Fruit fly (Drosophila melanogaster): Measurements from ENCODE around the gene hemo.

The hemo gene

dm6 chr3R:18565073-18565472, at the start of gene hemo, which contains the start of gene CG43210:
Gene hemo (minus strand): TSS chr3R:18565173.
Gene CG43210 (minus strand): TSS chr3R:18565173.
- TF ChIP-seq CG34367 (tag; optimal IDR thresholded peaks at IDR 0.05) = no peak
- TF ChIP-seq CG15710 (tag; optimal IDR thresholded peaks at IDR 0.05) = no peak
- TF ChIP-seq CG4496 (GFP tag; IDR thresholded peaks at IDR 0.05) = no peak
- TF ChIP-seq CG14655 (GFP tag; optimal IDR thresholded peaks at IDR 0.05) = peak; percentile 11
- no peak for TF ChIP-seq EcR (GFP tag; optimal IDR thresholded peaks at IDR 0.05)
- TF ChIP-seq Pif1B (GFP tag; optimal IDR thresholded peaks at IDR 0.05) = no peak
- TF ChIP-seq CG17806 (tag; optimal IDR thresholded peaks at IDR 0.05) = no peak
- no peak for TF ChIP-seq CG13204 (GFP tag; optimal IDR thresholded peaks at IDR 0.05)
- no peak for TF ChIP-seq D1 (tag; optimal IDR thresholded peaks at IDR 0.05)
- no peak for TF ChIP-seq CG8301 (tag; optimal IDR thresholded peaks at IDR 0.05)
- no peak for TF ChIP-seq gl (tag; optimal IDR thresholded peaks at IDR 0.05)
- peak; percentile 31 for TF ChIP-seq CG8159 (tag; optimal IDR thresholded peaks at IDR 0.05)
- TF ChIP-seq rn (GFP tag; IDR thresholded peaks at IDR 0.05) = no peak
- no peak for TF ChIP-seq CG32121 (GFP tag; IDR thresholded peaks at IDR 0.05)
- TF ChIP-seq CG12605 (GFP tag; IDR thresholded peaks at IDR 0.05) = no peak
- no peak for TF ChIP-seq Pif1A (GFP tag; optimal IDR thresholded peaks at IDR 0.05)
- no peak for TF ChIP-seq CG9948 (tag; optimal IDR thresholded peaks at IDR 0.05)

- TF ChIP-seq CG32121 (GFP tag; IDR thresholded peaks at IDR 0.05) = no peak
- no peak for TF ChIP-seq Pif1A (GFP tag; optimal IDR thresholded peaks at IDR 0.05)
- TF ChIP-seq gl (tag; optimal IDR thresholded peaks at IDR 0.05) = no peak
- TF ChIP-seq Snoo (tag; optimal IDR thresholded peaks at IDR 0.05) = no peak
- no peak for TF ChIP-seq CG12605 (GFP tag; IDR thresholded peaks at IDR 0.05)
- no peak for TF ChIP-seq CG9948 (tag; optimal IDR thresholded peaks at IDR 0.05)
- no peak for TF ChIP-seq fd96Ca (GFP tag; IDR thresholded peaks at IDR 0.05)
- TF ChIP-seq EcR (GFP tag; optimal IDR thresholded peaks at IDR 0.05) = no peak
- TF ChIP-seq CG13204 (GFP tag; optimal IDR thresholded peaks at IDR 0.05) = no peak
- TF ChIP-seq CG15710 (tag; optimal IDR thresholded peaks at IDR 0.05) = no peak
- no peak for TF ChIP-seq CG17806 (tag; optimal IDR thresholded peaks at IDR 0.05)
- no peak for TF ChIP-seq rn (GFP tag; IDR thresholded peaks at IDR 0.05)
- no peak for TF ChIP-seq Ets98B (GFP tag; IDR thresholded peaks at IDR 0.05)
- TF ChIP-seq CG10348 (GFP tag; IDR thresholded peaks at IDR 0.05) = no peak
- TF ChIP-seq D1 (tag; optimal IDR thresholded peaks at IDR 0.05) = no peak
- TF ChIP-seq CG34367 (tag; optimal IDR thresholded peaks at IDR 0.05) = no peak
- TF ChIP-seq CG8301 (tag; optimal IDR thresholded peaks at IDR 0.05) = no peak
- no peak for TF ChIP-seq CG8159 (tag; optimal IDR thresholded peaks at IDR 0.05)
- TF ChIP-seq CG4496 (GFP tag; IDR thresholded peaks at IDR 0.05) = no peak
Measured at dm6 chr3R:18598391-18598790, 33.4 kb upstream of the hemo start, which contains the start of gene Tssk. Gene Tssk (plus strand): TSS chr3R:18598691.

dm6 chr3R:18590754-18591153, 25.8 kb upstream of the hemo start, which contains the start of gene qin:
Gene qin (plus strand): TSS chr3R:18591027.
- TF ChIP-seq CG32121 (GFP tag; IDR thresholded peaks at IDR 0.05) (no peak), CG12605 (GFP tag; IDR thresholded peaks at IDR 0.05) (no peak), CG15710 (tag; optimal IDR thresholded peaks at IDR 0.05) (no peak), CG8301 (tag; optimal IDR thresholded peaks at IDR 0.05) (no peak), D1 (tag; optimal IDR thresholded peaks at IDR 0.05) (no peak), CG17806 (tag; optimal IDR thresholded peaks at IDR 0.05) (no peak), fd96Ca (GFP tag; IDR thresholded peaks at IDR 0.05) (no peak), Ets98B (GFP tag; IDR thresholded peaks at IDR 0.05) (no peak), Pif1A (GFP tag; optimal IDR thresholded peaks at IDR 0.05) (no peak), CG13204 (GFP tag; optimal IDR thresholded peaks at IDR 0.05) (no peak), EcR (GFP tag; optimal IDR thresholded peaks at IDR 0.05) (no peak), gl (tag; optimal IDR thresholded peaks at IDR 0.05) (no peak), CG34367 (tag; optimal IDR thresholded peaks at IDR 0.05) (no peak), CG4496 (GFP tag; IDR thresholded peaks at IDR 0.05) (no peak), CG9948 (tag; optimal IDR thresholded peaks at IDR 0.05) (no peak), Pif1B (GFP tag; optimal IDR thresholded peaks at IDR 0.05) (no peak), Snoo (tag; optimal IDR thresholded peaks at IDR 0.05) (no peak), rn (GFP tag; IDR thresholded peaks at IDR 0.05) (no peak)

DNA sequence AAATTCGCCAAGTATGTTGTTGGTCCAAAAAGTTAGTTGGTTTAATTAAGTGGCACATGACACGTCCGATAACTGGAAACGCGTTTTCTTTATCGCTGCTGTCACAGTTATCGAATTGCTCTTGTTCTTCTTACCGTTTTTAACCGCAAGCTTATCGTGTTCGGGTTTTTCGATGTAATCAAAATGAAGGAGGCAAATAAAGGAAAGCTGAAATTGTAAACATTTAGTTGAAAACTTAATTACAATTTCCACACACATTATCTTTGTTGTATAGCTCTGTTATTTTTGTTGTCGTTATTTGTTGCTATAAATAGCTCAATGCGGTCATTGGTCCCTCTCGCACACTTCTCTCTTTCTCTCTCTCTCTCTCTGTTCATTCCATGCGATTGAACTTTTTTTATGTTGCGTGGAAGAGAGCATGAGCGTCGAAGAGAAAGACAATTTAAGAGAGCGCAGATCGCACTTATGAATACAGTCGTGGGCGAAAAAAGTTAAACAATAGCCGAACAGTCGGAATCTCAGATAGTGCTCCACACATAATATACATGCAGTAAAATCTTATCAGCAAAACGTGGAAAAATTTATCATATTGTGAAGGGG, 20.4 kb upstream of the hemo start:
- TF ChIP-seq CG4496 (GFP tag; IDR thresholded peaks at IDR 0.05) = peak; percentile 58
- TF ChIP-seq EcR (GFP tag; optimal IDR thresholded peaks at IDR 0.05) = peak; percentile 98
- peak; percentile 48; the same call in 1 of the 2 replicates for TF ChIP-seq Ets98B (GFP tag; IDR thresholded peaks at IDR 0.05)
- no peak for TF ChIP-seq CG10348 (GFP tag; IDR thresholded peaks at IDR 0.05)
- TF ChIP-seq CG9948 (tag; optimal IDR thresholded peaks at IDR 0.05) = no peak
- TF ChIP-seq CG12605 (GFP tag; IDR thresholded peaks at IDR 0.05) = peak; percentile 76
- TF ChIP-seq CG32121 (GFP tag; IDR thresholded peaks at IDR 0.05) = peak; percentile 64; the same call in 1 of the 2 replicates
- TF ChIP-seq CG17806 (tag; optimal IDR thresholded peaks at IDR 0.05) = peak; percentile 25
- TF ChIP-seq fd96Ca (GFP tag; IDR thresholded peaks at IDR 0.05) = peak; percentile 23; the same call in 1 of the 3 replicates
- peak; percentile 13 for TF ChIP-seq CG8159 (tag; optimal IDR thresholded peaks at IDR 0.05)
- peak; percentile 61 for TF ChIP-seq Pif1B (GFP tag; optimal IDR thresholded peaks at IDR 0.05)
- TF ChIP-seq CG8301 (tag; optimal IDR thresholded peaks at IDR 0.05) = no peak

- no peak for TF ChIP-seq CG34367 (tag; optimal IDR thresholded peaks at IDR 0.05)
- TF ChIP-seq CG10348 (GFP tag; IDR thresholded peaks at IDR 0.05) = no peak
- no peak for TF ChIP-seq CG12605 (GFP tag; IDR thresholded peaks at IDR 0.05)
- no peak for TF ChIP-seq D1 (tag; optimal IDR thresholded peaks at IDR 0.05)
- no peak for TF ChIP-seq Ets98B (GFP tag; IDR thresholded peaks at IDR 0.05)
- no peak for TF ChIP-seq Pif1B (GFP tag; optimal IDR thresholded peaks at IDR 0.05)
- no peak for TF ChIP-seq Pif1A (GFP tag; optimal IDR thresholded peaks at IDR 0.05)
- TF ChIP-seq fd96Ca (GFP tag; IDR thresholded peaks at IDR 0.05) = no peak
- TF ChIP-seq CG4496 (GFP tag; IDR thresholded peaks at IDR 0.05) = no peak
- no peak for TF ChIP-seq CG9948 (tag; optimal IDR thresholded peaks at IDR 0.05)
- no peak for TF ChIP-seq EcR (GFP tag; optimal IDR thresholded peaks at IDR 0.05)
- no peak for TF ChIP-seq CG32121 (GFP tag; IDR thresholded peaks at IDR 0.05)
Measured at dm6 chr3R:18584546-18584935, 19.6 kb upstream of the hemo start.
